Worm (Caenorhabditis elegans) whole organism, L1 larva: ENCODE data around the gene Y43F8B.17.

ENCODE experiments used
- C16A3.4 ChIP-seq: fragments of 150-350 bp; optimal IDR thresholded peaks from 2 replicates; lab custom pipeline; 2014; ENCODE audit warnings: missing biosample characterization, missing genetic modification characterization
- blmp-1 ChIP-seq: fragments of 150-350 bp; optimal IDR thresholded peaks from 2 replicates; lab custom pipeline; 2014; ENCODE audit warnings: missing biosample characterization, missing genetic modification characterization
- ceh-82 ChIP-seq, 3 experiments: fragments of 150-350 bp in 1 of 3; sonication (generic microtip) in 2 of 3; optimal IDR thresholded peaks; 2 replicates each; lab custom pipeline; 2014 to 2017; ENCODE audit warnings: missing biosample characterization in 3 of 3, missing genetic modification characterization in 3 of 3
- ceh-88 ChIP-seq: fragments of 200-800 bp; sonication (Bioruptor generic); IDR thresholded peaks from 2 replicates; pipeline ENCODE4 v1.3.6; 2022; ENCODE audit warnings: missing genetic modification characterization, missing compliant biosample characterization
- efl-1 ChIP-seq, 4 experiments: fragments of 150-350 bp; optimal IDR thresholded peaks in 3 of 4; peaks in 1 of 4; 1 replicate in 1 of 4; 2 replicates in 3 of 4; lab custom pipeline; 2014; ENCODE audit warnings: missing biosample characterization in 2 of 4, missing genetic modification characterization in 2 of 4, missing genetic modification reagents in 2 of 4
- elt-2 ChIP-seq: sonication (generic microtip); optimal IDR thresholded peaks from 2 replicates; lab custom pipeline; 2016; ENCODE audit warnings: missing genetic modification characterization, mild to moderate bottlenecking, inconsistent platforms, missing compliant biosample characterization, missing genetic modification reagents
- elt-3 ChIP-seq, 6 experiments: fragments of 150-350 bp in 1 of 6; sonication (generic microtip); optimal IDR thresholded peaks; 2 replicates each; lab custom pipeline; 2017 to 2018; ENCODE audit warnings: missing biosample characterization in 6 of 6, missing genetic modification characterization in 6 of 6, inconsistent platforms in 1 of 6
- fkh-4 ChIP-seq: sonication (generic microtip); optimal IDR thresholded peaks from 2 replicates; lab custom pipeline; 2016; ENCODE audit warnings: missing compliant biosample characterization, missing genetic modification characterization, borderline replicate concordance
- irx-1 ChIP-seq: sonication (generic microtip); optimal IDR thresholded peaks from 2 replicates; lab custom pipeline; 2016; ENCODE audit warnings: missing genetic modification characterization, missing compliant biosample characterization
- lin-14 ChIP-seq: fragments of 200-800 bp; sonication (Bioruptor generic); optimal IDR thresholded peaks from 2 replicates; lab custom pipeline; 2018; ENCODE audit warnings: mild to moderate bottlenecking, missing genetic modification characterization, moderate library complexity, missing compliant biosample characterization
- lin-35 ChIP-seq, 2 experiments: fragments of 150-350 bp; optimal IDR thresholded peaks; 2 replicates each; lab custom pipeline; 2014; ENCODE audit warnings: missing biosample characterization in 2 of 2, missing genetic modification characterization in 2 of 2, missing genetic modification reagents in 2 of 2
- lsy-2 ChIP-seq, 2 experiments: fragments of 150-350 bp; optimal IDR thresholded peaks; 2 replicates each; lab custom pipeline; 2014; ENCODE audit warnings: missing biosample characterization in 2 of 2, missing genetic modification characterization in 2 of 2
- nhr-19 ChIP-seq: fragments of 200-800 bp; sonication (Bioruptor generic); conservative IDR thresholded peaks from 2 replicates; pipeline ENCODE4 v1.3.6; 2022; ENCODE audit warnings: missing genetic modification characterization, missing compliant biosample characterization
- nhr-20 ChIP-seq: sonication (generic microtip); optimal IDR thresholded peaks from 2 replicates; lab custom pipeline; 2016; ENCODE audit warnings: mild to moderate bottlenecking, missing genetic modification characterization, missing compliant biosample characterization
- nhr-47 ChIP-seq: sonication (generic microtip); optimal IDR thresholded peaks from 2 replicates; lab custom pipeline; 2016; ENCODE audit warnings: mild to moderate bottlenecking, missing genetic modification characterization, moderate library complexity, missing compliant biosample characterization
- nhr-71 ChIP-seq: sonication (generic microtip); optimal IDR thresholded peaks from 2 replicates; lab custom pipeline; 2016; ENCODE audit warnings: mild to moderate bottlenecking, missing genetic modification characterization, moderate library complexity, missing compliant biosample characterization
- nhr-85 ChIP-seq: sonication (generic microtip); peaks from one replicate; lab custom pipeline; 2016; ENCODE audit warnings: missing genetic modification characterization, inconsistent platforms, missing compliant biosample characterization
- skn-1 ChIP-seq: fragments of 150-350 bp; optimal IDR thresholded peaks from 2 replicates; lab custom pipeline; 2014; ENCODE audit warnings: missing biosample characterization, missing genetic modification characterization
- sptf-1 ChIP-seq: fragments of 150-350 bp; optimal IDR thresholded peaks from 2 replicates; lab custom pipeline; 2014; ENCODE audit warnings: missing biosample characterization, missing genetic modification characterization
- tlp-1 ChIP-seq: fragments of 150-350 bp; optimal IDR thresholded peaks from 2 replicates; lab custom pipeline; 2014; ENCODE audit warnings: missing biosample characterization, missing genetic modification characterization
- unc-130 ChIP-seq: fragments of 150-350 bp; optimal IDR thresholded peaks from 2 replicates; lab custom pipeline; 2017; ENCODE audit warnings: missing biosample characterization, missing genetic modification characterization, inconsistent platforms
- vab-15 ChIP-seq: sonication (generic microtip); optimal IDR thresholded peaks from 2 replicates; lab custom pipeline; 2017; ENCODE audit warnings: missing genotype, mild to moderate bottlenecking, missing genetic modification characterization, missing compliant biosample characterization
- xbp-1 ChIP-seq: sonication (generic microtip); optimal IDR thresholded peaks from 2 replicates; lab custom pipeline; 2016; ENCODE audit warnings: missing genetic modification characterization, missing compliant biosample characterization

Y43F8B.17 gene

DNA sequence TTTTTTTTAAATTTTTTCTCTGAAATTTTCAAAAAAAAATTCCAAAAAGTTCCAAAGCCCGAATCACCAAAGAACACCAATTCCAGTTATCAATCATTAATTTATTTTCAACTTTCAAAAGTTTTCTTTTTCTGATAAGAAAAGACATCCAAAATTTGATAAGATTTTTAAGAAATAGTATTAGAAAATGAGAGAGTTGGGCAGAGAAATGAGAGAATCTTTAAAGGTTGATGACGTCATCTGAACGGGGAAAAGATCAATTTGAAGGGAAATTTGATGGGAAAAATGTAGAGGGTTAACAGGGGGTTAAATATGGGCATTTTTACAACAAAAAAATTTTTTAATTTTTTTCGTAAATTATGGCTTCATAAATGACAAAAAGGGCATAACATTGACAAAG is 49.0 kb downstream of the Y43F8B.17 start:
- TF ChIP-seq ceh-82 (tag; optimal IDR thresholded peaks at IDR 0.05; lab: Kevin White, UChicago) (no peak), fkh-4 (tag; lab: Kevin White, UChicago) (no peak), lin-14 (peak; percentile 38), unc-130 (tag; lab: Kevin White, UChicago) (no peak), blmp-1 (peak; percentile 7), C16A3.4 (no peak), nhr-71 (tag; lab: Kevin White, UChicago) (peak; percentile 32), nhr-85 (tag; lab: Kevin White, UChicago) (peak; percentile 84), efl-1 (optimal IDR thresholded peaks at IDR 0.05; lab: Kevin White, UChicago) (no peak), efl-1 (GFP tag; optimal IDR thresholded peaks at IDR 0.05 in 1 of 2; lab: Kevin White, UChicago) (peak in 1 of 2 experiments; percentile 47), tlp-1 (tag; lab: Kevin White, UChicago) (no peak), lsy-2 (tag; optimal IDR thresholded peaks at IDR 0.05; lab: Kevin White, UChicago) (peak in 1 of 2 experiments; percentile 15), xbp-1 (tag; lab: Kevin White, UChicago) (no peak), sptf-1 (tag; lab: Kevin White, UChicago) (no peak), nhr-19 (GFP tag; lab: Robert Waterston, UW) (peak; percentile 75), nhr-47 (tag; lab: Kevin White, UChicago) (no peak), vab-15 (no peak), skn-1 (tag; lab: Kevin White, UChicago) (no peak), ceh-88 (GFP tag; lab: Robert Waterston, UW) (no peak), elt-3 (tag; optimal IDR thresholded peaks at IDR 0.05; lab: Kevin White, UChicago) (peak in 2 of 6 experiments; percentile 71 to 79), lin-35 (GFP tag; optimal IDR thresholded peaks at IDR 0.05; lab: Kevin White, UChicago) (peak in 1 of 2 experiments; percentile 30), nhr-20 (tag; lab: Kevin White, UChicago) (peak; percentile 7), elt-2 (peak; percentile 92), irx-1 (tag; lab: Kevin White, UChicago) (no peak)
